Fruit fly (Drosophila melanogaster): ENCODE measurements around the gene CG15533.

DNA sequence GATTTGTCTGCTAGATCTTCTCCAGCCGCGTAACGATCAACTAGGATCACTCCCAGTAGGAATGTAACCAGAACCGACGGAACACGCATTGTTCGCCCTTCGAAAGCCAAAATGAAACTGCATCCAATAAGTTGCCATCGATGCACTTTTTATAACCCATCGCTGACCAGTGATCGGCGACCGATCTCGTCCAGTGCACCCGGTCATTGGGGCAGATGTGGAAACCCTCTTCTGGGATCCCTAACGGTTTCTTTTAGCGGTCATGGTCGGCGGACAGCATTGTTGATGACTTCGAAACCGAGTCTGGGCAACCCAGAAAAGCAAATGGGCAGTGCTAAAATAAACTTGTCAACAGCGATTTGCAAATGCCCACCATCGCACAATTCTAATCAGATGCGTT is 16.3 kb downstream of the CG15533 start, which contains the start of gene Osi23:
- no peak for TF ChIP-seq CG1792 (GFP tag; optimal IDR thresholded peaks at IDR 0.05)
- no peak for TF ChIP-seq gce (GFP tag; IDR thresholded peaks at IDR 0.05)
- TF ChIP-seq wdn (GFP tag; IDR thresholded peaks at IDR 0.05) = no peak
- TF ChIP-seq CG10209 (GFP tag; optimal IDR thresholded peaks at IDR 0.05) = no peak
- no peak for TF ChIP-seq Doc3 (GFP tag; IDR thresholded peaks at IDR 0.05; ENCODE audit: partially characterized antibody)
- no peak for TF ChIP-seq Hsf (GFP tag; optimal IDR thresholded peaks at IDR 0.05)
- TF ChIP-seq ATbp (GFP tag; optimal IDR thresholded peaks at IDR 0.05) = no peak
- no peak for TF ChIP-seq Myb (GFP tag; optimal IDR thresholded peaks at IDR 0.05)
- TF ChIP-seq ttk (GFP tag; IDR thresholded peaks at IDR 0.05) = no peak

Data from whole organism, embryonic.